Worm (Caenorhabditis elegans): ENCODE data around the gene zig-13.
"Not testable (repeated sequence)": the region's sequence is repeated elsewhere in the genome, so short reads cannot be mapped to it uniquely, and the experiment has no call there.

zig-13 gene

ce11 chrIII:143121-143520 is 13.4 kb downstream of the zig-13 start, which contains the start of gene fbxb-82:
TSS of gene fbxb-82 (minus strand) at chrIII:143221.
- TF ChIP-seq W03F9.2 (tag; optimal IDR thresholded peaks at IDR 0.05) (no peak), dao-5 (tag; optimal IDR thresholded peaks at IDR 0.05) (no peak), him-1 (tag; optimal IDR thresholded peaks at IDR 0.05) (no peak)

ce11 chrIII:140904-141303 is 15.6 kb downstream of the zig-13 start, which contains the start of gene fbxb-81:
TSS of gene fbxb-81 (minus strand) at chrIII:141217.
- TF ChIP-seq dao-5 (tag; optimal IDR thresholded peaks at IDR 0.05) (no peak), him-1 (tag; optimal IDR thresholded peaks at IDR 0.05) (no peak), W03F9.2 (tag; optimal IDR thresholded peaks at IDR 0.05) (no peak)

ce11 chrIII:134194-134593 is 22.4 kb downstream of the zig-13 start, which contains the start of gene pals-25:
TSS of gene pals-25 (plus strand) at chrIII:134494.
- TF ChIP-seq him-1 (tag; optimal IDR thresholded peaks at IDR 0.05), result no peak

- TF ChIP-seq dao-5 (tag; optimal IDR thresholded peaks at IDR 0.05) (no peak), W03F9.2 (tag; optimal IDR thresholded peaks at IDR 0.05) (no peak), him-1 (tag; optimal IDR thresholded peaks at IDR 0.05) (no peak)
These were observed 24.4 kb downstream of the zig-13 start, which contains the start of gene pals-22 for ce11 chrIII:132118-132517. TSS of gene pals-22 (plus strand) at chrIII:132418.

- no peak for TF ChIP-seq W03F9.2 (tag; optimal IDR thresholded peaks at IDR 0.05)
- TF ChIP-seq dao-5 (tag; optimal IDR thresholded peaks at IDR 0.05), result no peak
- no peak for TF ChIP-seq him-1 (tag; optimal IDR thresholded peaks at IDR 0.05)
These were observed 24.9 kb downstream of the zig-13 start for ce11 chrIII:131627-132026.

- no peak for TF ChIP-seq dao-5 (tag; optimal IDR thresholded peaks at IDR 0.05)
- TF ChIP-seq him-1 (tag; optimal IDR thresholded peaks at IDR 0.05), result no peak
- no peak for TF ChIP-seq W03F9.2 (tag; optimal IDR thresholded peaks at IDR 0.05)
These were observed 25.9 kb downstream of the zig-13 start, which contains the start of the genes nhr-280 and C29F9.2 for ce11 chrIII:130650-131049. TSS of gene nhr-280 (minus strand) at chrIII:130750. TSS of gene C29F9.2 (plus strand) at chrIII:130947.

- TF ChIP-seq dao-5 (tag; optimal IDR thresholded peaks at IDR 0.05) (no peak), him-1 (tag; optimal IDR thresholded peaks at IDR 0.05) (no peak), W03F9.2 (tag; optimal IDR thresholded peaks at IDR 0.05) (no peak)
These were observed 32.1 kb downstream of the zig-13 start, which contains the start of gene pals-23 for ce11 chrIII:124478-124877. TSS of gene pals-23 (plus strand) at chrIII:124778.

ce11 chrIII:121983-122449 is 34.5 kb downstream of the zig-13 start, which contains the start of gene C29F9.12:
TSS of gene C29F9.12 (minus strand) at chrIII:122033.
- TF ChIP-seq him-1, dao-5, W03F9.2 (tag; optimal IDR thresholded peaks at IDR 0.05): not testable (repeated sequence)

- TF ChIP-seq dao-5 (tag; optimal IDR thresholded peaks at IDR 0.05) (no peak), him-1 (tag; optimal IDR thresholded peaks at IDR 0.05) (no peak), W03F9.2 (tag; optimal IDR thresholded peaks at IDR 0.05) (no peak)
These were observed 36.3 kb downstream of the zig-13 start, which contains the start of gene pals-24 for ce11 chrIII:120199-120598. TSS of gene pals-24 (plus strand) at chrIII:120435.

- TF ChIP-seq him-1 (tag; optimal IDR thresholded peaks at IDR 0.05) (no peak), dao-5 (tag; optimal IDR thresholded peaks at IDR 0.05) (no peak), W03F9.2 (tag; optimal IDR thresholded peaks at IDR 0.05) (no peak)
These were observed 38.7 kb downstream of the zig-13 start for ce11 chrIII:117857-118256.

ce11 chrIII:117210-117609 is 39.3 kb downstream of the zig-13 start, which contains the start of gene C29F9.5:
TSS of gene C29F9.5 (plus strand) at chrIII:117510.
- TF ChIP-seq him-1 (tag; optimal IDR thresholded peaks at IDR 0.05) (no peak), dao-5 (tag; optimal IDR thresholded peaks at IDR 0.05) (no peak), W03F9.2 (tag; optimal IDR thresholded peaks at IDR 0.05) (no peak)

- TF ChIP-seq him-1 (tag; optimal IDR thresholded peaks at IDR 0.05) (no peak), W03F9.2 (tag; optimal IDR thresholded peaks at IDR 0.05) (no peak), dao-5 (tag; optimal IDR thresholded peaks at IDR 0.05) (no peak)
These were observed 41.9 kb downstream of the zig-13 start, which contains the start of gene C29F9.6 for ce11 chrIII:114603-115002. TSS of gene C29F9.6 (plus strand) at chrIII:114903.

Measured in whole organism, L4/young adult.